Worm (Caenorhabditis elegans) whole organism, late embryonic: ENCODE results near the gene F41C3.7.

Experiments used
- C08G9.2 ChIP-seq: sonication (generic microtip); optimal IDR thresholded peaks from 2 replicates; lab custom pipeline; 2016; ENCODE audit warnings: mild to moderate bottlenecking, missing genetic modification characterization, moderate library complexity, missing compliant biosample characterization
- C38D4.7 ChIP-seq: fragments of 200-800 bp; sonication (Bioruptor generic); optimal IDR thresholded peaks from 2 replicates; lab custom pipeline; 2018; ENCODE audit warnings: mild to moderate bottlenecking, missing genetic modification characterization, moderate library complexity, missing compliant biosample characterization
- T23F11.4 ChIP-seq: fragments of 200-800 bp; sonication (Bioruptor generic); optimal IDR thresholded peaks from 2 replicates; lab custom pipeline; 2018; ENCODE audit warnings: mild to moderate bottlenecking, missing genetic modification characterization, missing compliant biosample characterization
- ahr-1 ChIP-seq: sonication (generic microtip); optimal IDR thresholded peaks from 2 replicates; lab custom pipeline; 2016; ENCODE audit warnings: missing genetic modification characterization, missing compliant biosample characterization
- ama-1 ChIP-seq: fragments of 150-350 bp; optimal IDR thresholded peaks from 2 replicates; lab custom pipeline; 2014
- ceh-14 ChIP-seq: sonication (generic microtip); optimal IDR thresholded peaks from 2 replicates; lab custom pipeline; 2016; ENCODE audit warnings: missing genotype, missing genetic modification characterization, missing compliant biosample characterization
- ceh-18 ChIP-seq: sonication (generic microtip); optimal IDR thresholded peaks from 2 replicates; lab custom pipeline; 2016; ENCODE audit warnings: missing genetic modification characterization, missing compliant biosample characterization
- ceh-19 ChIP-seq: fragments of 200-800 bp; sonication (Bioruptor generic); optimal IDR thresholded peaks from 2 replicates; lab custom pipeline; 2018; ENCODE audit warnings: mild to moderate bottlenecking, missing genetic modification characterization, missing compliant biosample characterization
- ceh-22 ChIP-seq: sonication (generic microtip); optimal IDR thresholded peaks from 2 replicates; lab custom pipeline; 2017; ENCODE audit warnings: missing biosample characterization, missing genetic modification characterization
- ceh-30 ChIP-seq: fragments of 150-350 bp; optimal IDR thresholded peaks from 2 replicates; lab custom pipeline; 2014; ENCODE audit warnings: missing biosample characterization, missing genetic modification characterization
- ceh-34 ChIP-seq: sonication (generic microtip); optimal IDR thresholded peaks from 2 replicates; lab custom pipeline; 2016; ENCODE audit warnings: mild to moderate bottlenecking, missing genetic modification characterization, missing compliant biosample characterization
- ceh-45 ChIP-seq: fragments of 200-800 bp; sonication (Bioruptor generic); IDR thresholded peaks from 2 replicates; pipeline ENCODE4 v1.3.6; 2022; ENCODE audit warnings: missing genetic modification reagents, missing genetic modification characterization, missing compliant biosample characterization
- ceh-48 ChIP-seq: sonication (generic microtip); optimal IDR thresholded peaks from 2 replicates; lab custom pipeline; 2016; ENCODE audit warnings: missing genetic modification characterization, inconsistent platforms, missing compliant biosample characterization
- ceh-9 ChIP-seq: sonication (generic microtip); optimal IDR thresholded peaks from 2 replicates; lab custom pipeline; 2016; ENCODE audit warnings: mild to moderate bottlenecking, missing genetic modification characterization, inconsistent platforms, missing compliant biosample characterization
- dmd-4 ChIP-seq: sonication (generic microtip); optimal IDR thresholded peaks from 2 replicates; lab custom pipeline; 2016; ENCODE audit warnings: borderline replicate concordance, missing genetic modification characterization, missing compliant biosample characterization
- elt-2 ChIP-seq: sonication (generic microtip); optimal IDR thresholded peaks from 2 replicates; lab custom pipeline; 2016; ENCODE audit warnings: missing genetic modification reagents, missing genetic modification characterization, missing compliant biosample characterization
- eyg-1 ChIP-seq: sonication (generic microtip); optimal IDR thresholded peaks from 2 replicates; lab custom pipeline; 2016; ENCODE audit warnings: missing genotype, missing genetic modification characterization, missing compliant biosample characterization
- fax-1 ChIP-seq: sonication (generic microtip); optimal IDR thresholded peaks from 2 replicates; lab custom pipeline; 2016; ENCODE audit warnings: missing genotype, missing genetic modification characterization, missing compliant biosample characterization
- fkh-10 ChIP-seq: fragments of 150-350 bp; optimal IDR thresholded peaks from 2 replicates; lab custom pipeline; 2014; ENCODE audit warnings: missing biosample characterization, missing genetic modification reagents, missing genetic modification characterization
- gmeb-2 ChIP-seq: sonication (generic microtip); optimal IDR thresholded peaks from 2 replicates; lab custom pipeline; 2016; ENCODE audit warnings: missing genetic modification characterization, inconsistent platforms, missing compliant biosample characterization
- hlh-15 ChIP-seq: sonication (generic microtip); optimal IDR thresholded peaks from 2 replicates; lab custom pipeline; 2016; ENCODE audit warnings: missing genetic modification characterization, missing compliant biosample characterization
- lin-11 ChIP-seq: fragments of 200-800 bp; sonication (Bioruptor generic); optimal IDR thresholded peaks from 2 replicates; lab custom pipeline; 2018; ENCODE audit warnings: mild to moderate bottlenecking, missing genetic modification characterization, missing compliant biosample characterization
- madf-2 ChIP-seq: sonication (generic microtip); optimal IDR thresholded peaks from 2 replicates; lab custom pipeline; 2017; ENCODE audit warnings: missing genetic modification characterization, missing compliant biosample characterization
- nhr-232 ChIP-seq: sonication (generic microtip); optimal IDR thresholded peaks from 2 replicates; lab custom pipeline; 2016; ENCODE audit warnings: missing genetic modification characterization, missing compliant biosample characterization
- npax-4 ChIP-seq: sonication (generic microtip); optimal IDR thresholded peaks from 2 replicates; lab custom pipeline; 2016; ENCODE audit warnings: missing genetic modification characterization, missing compliant biosample characterization
- odd-2 ChIP-seq: sonication (generic microtip); optimal IDR thresholded peaks from 2 replicates; lab custom pipeline; 2017; ENCODE audit warnings: antibody characterized with exemption, mild to moderate bottlenecking, missing genetic modification characterization, missing compliant biosample characterization
- pha-4 ChIP-seq: fragments of 150-350 bp; optimal IDR thresholded peaks from 2 replicates; lab custom pipeline; 2018; ENCODE audit warnings: missing biosample characterization, missing genetic modification reagents, missing genetic modification characterization
- pros-1 ChIP-seq: fragments of 150-350 bp; optimal IDR thresholded peaks from 2 replicates; lab custom pipeline; 2014; ENCODE audit warnings: missing biosample characterization, missing genetic modification reagents, missing genetic modification characterization
- ref-2 ChIP-seq: sonication (generic microtip); optimal IDR thresholded peaks from 2 replicates; lab custom pipeline; 2016; ENCODE audit warnings: missing genetic modification characterization, missing compliant biosample characterization
- rnt-1 ChIP-seq: sonication (generic microtip); optimal IDR thresholded peaks from 2 replicates; lab custom pipeline; 2016; ENCODE audit warnings: missing genetic modification characterization, missing compliant biosample characterization
- sox-4 ChIP-seq: sonication (generic microtip); optimal IDR thresholded peaks from 2 replicates; lab custom pipeline; 2017; ENCODE audit warnings: mild to moderate bottlenecking, missing genetic modification characterization, inconsistent platforms, missing compliant biosample characterization
- tbx-2 ChIP-seq: sonication (generic microtip); optimal IDR thresholded peaks from 2 replicates; lab custom pipeline; 2016; ENCODE audit warnings: missing genetic modification characterization, missing compliant biosample characterization
- tbx-7 ChIP-seq: sonication (generic microtip); optimal IDR thresholded peaks from 2 replicates; lab custom pipeline; 2016; ENCODE audit warnings: missing genotype, missing genetic modification characterization, missing compliant biosample characterization
- unc-55 ChIP-seq: sonication (generic microtip); optimal IDR thresholded peaks from 2 replicates; lab custom pipeline; 2017; ENCODE audit warnings: missing biosample characterization, missing genetic modification reagents, missing genetic modification characterization
- ztf-16 ChIP-seq: sonication (generic microtip); optimal IDR thresholded peaks from 2 replicates; lab custom pipeline; 2017; ENCODE audit warnings: missing genetic modification characterization, missing compliant biosample characterization

Gene F41C3.7

ce11 chrII:4769886-4770285, 40.1 kb downstream of the F41C3.7 start:
- TF ChIP-seq tbx-2 (tag; lab: Kevin White, UChicago) (no peak), elt-2 (tag; lab: Kevin White, UChicago) (peak; percentile 97)
- TF ChIP-seq, all 69 proteins: peak for 1

- TF ChIP-seq fax-1 (tag; lab: Kevin White, UChicago): no peak
- no peak for TF ChIP-seq sox-4 (tag; lab: Kevin White, UChicago)
- no peak for TF ChIP-seq ahr-1 (tag; lab: Kevin White, UChicago)
- TF ChIP-seq ceh-48: no peak
- no peak for TF ChIP-seq ceh-9 (tag; lab: Kevin White, UChicago)
- no peak for TF ChIP-seq fkh-10 (GFP tag; lab: Kevin White, UChicago)
- TF ChIP-seq ztf-16 (tag; lab: Kevin White, UChicago): no peak
- TF ChIP-seq ceh-22: no peak
These were observed 41.4 kb downstream of the F41C3.7 start, which contains the start of gene F26G1.5 for ce11 chrII:4771282-4771681. Gene F26G1.5 (minus strand): TSS chrII:4771382.

- TF ChIP-seq eyg-1 (tag; lab: Kevin White, UChicago): no peak
- no peak for TF ChIP-seq ceh-45
- peak; percentile 13 for TF ChIP-seq elt-2 (tag; lab: Kevin White, UChicago)
- TF ChIP-seq C38D4.7 (GFP tag; lab: Kevin White, UChicago): no peak
- TF ChIP-seq ahr-1 (tag; lab: Kevin White, UChicago): no peak
- no peak for TF ChIP-seq nhr-232 (tag; lab: Kevin White, UChicago)
These were observed 42.6 kb downstream of the F41C3.7 start for ce11 chrII:4772441-4772840.

- TF ChIP-seq ceh-19 (GFP tag; lab: Kevin White, UChicago): no peak
- no peak for TF ChIP-seq dmd-4 (tag; lab: Kevin White, UChicago)
- TF ChIP-seq pha-4 (tag; lab: Kevin White, UChicago): no peak
- no peak for TF ChIP-seq tbx-7
- no peak for TF ChIP-seq ceh-30 (tag; lab: Kevin White, UChicago)
- no peak for TF ChIP-seq fax-1 (tag; lab: Kevin White, UChicago)
- no peak for TF ChIP-seq hlh-15 (tag; lab: Kevin White, UChicago)
- TF ChIP-seq ceh-34: no peak
- no peak for TF ChIP-seq ceh-14
- TF ChIP-seq unc-55 (GFP tag; lab: Kevin White, UChicago): no peak
- TF ChIP-seq ztf-16 (tag; lab: Kevin White, UChicago): no peak
- no peak for TF ChIP-seq elt-2 (tag; lab: Kevin White, UChicago)
- TF ChIP-seq T23F11.4 (GFP tag; lab: Kevin White, UChicago): no peak
- no peak for TF ChIP-seq ama-1 (lab: Kevin White, UChicago)
- no peak for TF ChIP-seq ceh-18 (tag; lab: Kevin White, UChicago)
- TF ChIP-seq madf-2 (tag; lab: Kevin White, UChicago): no peak
- TF ChIP-seq pros-1 (tag; lab: Kevin White, UChicago): no peak
- no peak for TF ChIP-seq rnt-1 (tag; lab: Kevin White, UChicago)
- TF ChIP-seq, all 69 proteins: peak for 0
These were observed 44.1 kb downstream of the F41C3.7 start, which contains the start of the genes F26G1.9 and F26G1.10 for ce11 chrII:4773891-4774432. Gene F26G1.9 (minus strand): TSS chrII:4773991. Gene F26G1.10 (plus strand): TSS chrII:4774382.

DNA sequence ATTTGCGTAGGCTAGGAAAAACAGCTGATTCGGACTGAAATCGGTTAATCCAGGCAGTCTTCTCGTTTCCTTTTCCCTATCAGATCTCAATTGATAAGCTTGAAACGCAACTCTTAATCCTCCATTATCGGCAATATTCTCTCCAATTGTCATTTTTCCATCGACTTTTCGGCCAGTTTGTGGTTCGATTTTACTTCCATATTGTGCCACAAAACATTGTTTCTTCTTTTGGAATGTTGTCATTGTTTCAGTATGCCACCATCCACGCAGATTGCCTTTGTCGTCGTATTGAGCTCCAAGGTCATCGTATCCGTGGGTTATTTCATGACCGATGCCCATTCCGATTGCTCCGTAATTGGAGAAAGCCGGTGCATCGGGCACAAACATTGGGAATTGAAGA, 46.0 kb downstream of the F41C3.7 start:
- TF ChIP-seq ama-1 (lab: Kevin White, UChicago): no peak
- no peak for TF ChIP-seq odd-2 (tag; lab: Kevin White, UChicago)
- TF ChIP-seq pros-1 (tag; lab: Kevin White, UChicago): no peak
- TF ChIP-seq gmeb-2: no peak
- TF ChIP-seq lin-11 (tag; lab: Kevin White, UChicago): no peak
- TF ChIP-seq tbx-2 (tag; lab: Kevin White, UChicago): no peak
- no peak for TF ChIP-seq ref-2
- TF ChIP-seq ceh-34: no peak
- no peak for TF ChIP-seq npax-4 (tag; lab: Kevin White, UChicago)
- no peak for TF ChIP-seq C08G9.2 (tag; lab: Kevin White, UChicago)
